Worm (Caenorhabditis elegans): ENCODE results near the gene K07B1.4.

ce11 chrV:9291919-9292318 lies 36.9 kb upstream of the K07B1.4 start, which contains the start of gene ZK682.7:
- TF ChIP-seq ama-1 (optimal IDR thresholded peaks at IDR 0.05): no peak
- no peak for TF ChIP-seq ama-1 (GFP tag; optimal IDR thresholded peaks at IDR 0.05)
- no peak for TF ChIP-seq tbp1 (GFP tag; optimal IDR thresholded peaks at IDR 0.05)
- TF ChIP-seq B0035.1 (tag; optimal IDR thresholded peaks at IDR 0.05): no peak
- TF ChIP-seq attf-3 (GFP tag; conservative IDR thresholded peaks at IDR 0.05): no peak
- no peak for TF ChIP-seq hlh-12 (tag; optimal IDR thresholded peaks at IDR 0.05)
- no peak for TF ChIP-seq hsf-1 (GFP tag; IDR thresholded peaks at IDR 0.05)
- no peak for TF ChIP-seq athp-1 (tag; optimal IDR thresholded peaks at IDR 0.05)
- TF ChIP-seq F22D6.2 (tag; optimal IDR thresholded peaks at IDR 0.05): no peak

All from whole organism, young adult.